Fruit fly (Drosophila melanogaster): Measurements from ENCODE around the gene Cp19.

DNA sequence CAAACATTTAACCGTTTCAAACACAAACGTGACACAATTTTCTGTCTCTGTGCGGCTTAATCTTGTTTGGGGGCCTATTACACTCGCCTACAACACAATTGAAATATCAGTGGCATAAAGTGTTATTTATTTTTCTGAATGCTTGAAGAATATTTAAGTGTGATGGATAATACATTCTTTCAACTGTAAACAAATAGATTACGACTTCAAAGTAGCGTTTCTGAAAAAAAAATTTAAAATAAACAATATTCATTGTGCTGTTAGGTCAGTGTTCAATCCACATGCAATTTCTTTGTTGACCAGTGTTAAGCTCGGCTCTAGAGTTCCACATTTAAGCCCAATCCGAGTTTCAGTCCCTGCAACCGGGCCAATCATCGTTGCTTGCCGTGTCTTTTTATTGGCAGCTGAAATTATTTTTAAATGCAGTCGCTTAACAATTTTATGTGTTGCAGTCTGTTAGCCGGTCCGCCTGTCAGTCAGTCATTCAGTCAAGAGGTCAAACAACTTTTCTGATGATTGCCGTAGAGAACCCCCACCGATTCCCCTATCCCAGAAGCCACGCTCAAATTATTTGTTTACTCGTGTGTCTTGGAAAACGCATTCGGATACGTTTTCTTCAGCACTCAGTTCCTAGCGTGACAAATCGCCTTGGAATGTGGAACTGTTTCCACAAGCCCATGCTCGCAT lies 43.5 kb downstream of the Cp19 start:
- TF ChIP-seq Myc (optimal IDR thresholded peaks at IDR 0.05): no peak
- TF ChIP-seq psq (optimal IDR thresholded peaks at IDR 0.05): no peak
- TF ChIP-seq Sin3A (optimal IDR thresholded peaks at IDR 0.05): no peak
- TF ChIP-seq h (optimal IDR thresholded peaks at IDR 0.05): no peak
- TF ChIP-seq insv (optimal IDR thresholded peaks at IDR 0.05): no peak
- no peak for TF ChIP-seq ttk (optimal IDR thresholded peaks at IDR 0.05)

Data from Kc167 (cell line).